Fruit fly (Drosophila melanogaster): Measurements from ENCODE around the gene Flad2.

Flad2 gene

DNA sequence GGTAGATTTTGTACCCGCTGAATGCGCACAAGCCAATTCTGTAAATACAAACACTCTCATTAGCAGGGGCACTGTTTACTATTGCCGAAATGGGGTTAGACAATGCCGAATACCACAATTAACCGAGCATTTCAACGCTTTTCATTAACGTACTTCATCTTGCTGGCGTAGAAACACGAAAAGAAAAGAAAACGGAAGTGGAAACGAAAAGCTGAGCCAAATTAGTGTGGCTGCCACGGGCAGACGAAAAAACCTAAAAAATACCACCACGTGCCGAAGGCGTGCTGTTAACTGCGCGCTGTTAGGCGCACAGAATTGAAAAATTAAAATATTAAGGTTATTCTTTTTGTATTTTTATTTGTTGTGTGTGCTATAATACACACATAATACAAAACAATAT is 17.4 kb upstream of the Flad2 start, which contains the start of gene RpL24:
TSS of gene RpL24 (minus strand) at position 229 of the 400 bp plus-strand sequence.
- no peak for TF ChIP-seq N (GFP tag; optimal IDR thresholded peaks at IDR 0.05)
- TF ChIP-seq pan (optimal IDR thresholded peaks at IDR 0.05) = no peak
- TF ChIP-seq dmrt93B (GFP tag; optimal IDR thresholded peaks at IDR 0.05) = peak; percentile 87
- no peak for TF ChIP-seq Abd-B (GFP tag; optimal IDR thresholded peaks at IDR 0.05)
- TF ChIP-seq h (GFP tag; optimal IDR thresholded peaks at IDR 0.05) = peak; percentile 91
- TF ChIP-seq br (GFP tag; optimal IDR thresholded peaks at IDR 0.05) = peak; percentile 90
- peak; percentile 83 for TF ChIP-seq fru (GFP tag; optimal IDR thresholded peaks at IDR 0.05)
- TF ChIP-seq CG32264 (GFP tag; optimal IDR thresholded peaks at IDR 0.05) = peak; percentile 63
- peak; percentile 74 for TF ChIP-seq psq (GFP tag; optimal IDR thresholded peaks at IDR 0.05)
- no peak for TF ChIP-seq jim (GFP tag; optimal IDR thresholded peaks at IDR 0.05)
- peak; percentile 69 for TF ChIP-seq ey (GFP tag; optimal IDR thresholded peaks at IDR 0.05)
- TF ChIP-seq sage (GFP tag; optimal IDR thresholded peaks at IDR 0.05) = peak; percentile 87
- TF ChIP-seq Hr83 (GFP tag; optimal IDR thresholded peaks at IDR 0.05; ENCODE audit: poor library complexity, severe bottlenecking) = peak; percentile 92
- TF ChIP-seq OdsH (GFP tag; optimal IDR thresholded peaks at IDR 0.05) = peak; percentile 87
- no peak for TF ChIP-seq Dif (GFP tag; optimal IDR thresholded peaks at IDR 0.05; ENCODE audit: partially characterized antibody)
- TF ChIP-seq dsf (GFP tag; optimal IDR thresholded peaks at IDR 0.05; ENCODE audit: borderline replicate concordance) = peak; percentile 27
- peak; percentile 53 to 82 for TF ChIP-seq foxo (GFP tag; optimal IDR thresholded peaks at IDR 0.05)
- TF ChIP-seq dl (GFP tag; optimal IDR thresholded peaks at IDR 0.05; ENCODE audit: insufficient read depth in 1 of 2, partially characterized antibody in 2 of 2) = no peak
- TF ChIP-seq Rel (GFP tag; optimal IDR thresholded peaks at IDR 0.05) = peak; percentile 61
- TF ChIP-seq Rel (tag; optimal IDR thresholded peaks at IDR 0.05) = peak; percentile 69
- TF ChIP-seq sv (GFP tag; optimal IDR thresholded peaks at IDR 0.05) = peak; percentile 89
- TF ChIP-seq tai (GFP tag; optimal IDR thresholded peaks at IDR 0.05) = no peak
- no peak for TF ChIP-seq GATAd (GFP tag; optimal IDR thresholded peaks at IDR 0.05)
- TF ChIP-seq brk (GFP tag; optimal IDR thresholded peaks at IDR 0.05) = no peak
- no peak for TF ChIP-seq CrebA (GFP tag; optimal IDR thresholded peaks at IDR 0.05; ENCODE audit: borderline replicate concordance)
- no peak for TF ChIP-seq Hnf4 (GFP tag; optimal IDR thresholded peaks at IDR 0.05)
- TF ChIP-seq Vsx2 (GFP tag; optimal IDR thresholded peaks at IDR 0.05; ENCODE audit: partially characterized antibody) = no peak
- peak; percentile 53 for TF ChIP-seq woc (GFP tag; optimal IDR thresholded peaks at IDR 0.05)
- TF ChIP-seq Jra (GFP tag; optimal IDR thresholded peaks at IDR 0.05) = no peak
- TF ChIP-seq Myc (optimal IDR thresholded peaks at IDR 0.05) = peak; percentile 77
- TF ChIP-seq lola (GFP tag; optimal IDR thresholded peaks at IDR 0.05) = no peak
- TF ChIP-seq Sp1 (GFP tag; optimal IDR thresholded peaks at IDR 0.05) = peak; percentile 91
- TF ChIP-seq HLH106 (tag; optimal IDR thresholded peaks at IDR 0.05) = peak; percentile 76
- peak; percentile 93 for TF ChIP-seq CG9705 (GFP tag; optimal IDR thresholded peaks at IDR 0.05)
- peak; percentile 96 for TF ChIP-seq rgr (GFP tag; optimal IDR thresholded peaks at IDR 0.05)
- peak; percentile 75 for TF ChIP-seq Mio (GFP tag; optimal IDR thresholded peaks at IDR 0.05)
- TF ChIP-seq Hr78 (GFP tag; optimal IDR thresholded peaks at IDR 0.05) = no peak
- no peak for TF ChIP-seq usp (GFP tag; optimal IDR thresholded peaks at IDR 0.05)
- TF ChIP-seq Dfd (GFP tag; optimal IDR thresholded peaks at IDR 0.05) = no peak

DNA sequence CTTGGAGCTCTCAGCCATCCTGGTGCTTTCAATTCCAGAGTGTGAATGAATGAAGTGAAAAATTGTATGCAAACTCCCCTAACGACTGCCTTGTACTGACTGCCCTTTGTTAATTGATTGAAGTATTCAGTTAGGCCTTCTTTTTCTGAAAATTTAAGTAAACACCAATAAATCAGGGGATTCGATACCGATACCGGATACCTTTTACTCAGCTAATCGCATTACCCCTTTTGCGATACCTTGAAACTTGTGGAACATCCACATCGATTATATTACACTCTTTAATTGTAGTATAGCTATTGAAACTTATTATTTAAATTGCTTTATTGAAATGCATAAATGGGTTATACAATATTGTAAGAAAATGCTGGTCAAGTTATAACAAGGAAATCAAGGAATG is 16.2 kb upstream of the Flad2 start, which contains the start of gene CG16957:
TSS of gene CG16957 (minus strand) at position 101 of the 400 bp plus-strand sequence.
- TF ChIP-seq Dfd (GFP tag; optimal IDR thresholded peaks at IDR 0.05) = no peak
- TF ChIP-seq dsf (GFP tag; optimal IDR thresholded peaks at IDR 0.05; ENCODE audit: borderline replicate concordance) = no peak
- no peak for TF ChIP-seq HLH106 (tag; optimal IDR thresholded peaks at IDR 0.05)
- TF ChIP-seq Jra (GFP tag; optimal IDR thresholded peaks at IDR 0.05) = no peak
- TF ChIP-seq dl (GFP tag; optimal IDR thresholded peaks at IDR 0.05; ENCODE audit: insufficient read depth in 1 of 2, partially characterized antibody in 2 of 2) = no peak
- TF ChIP-seq N (GFP tag; optimal IDR thresholded peaks at IDR 0.05) = no peak
- no peak for TF ChIP-seq GATAd (GFP tag; optimal IDR thresholded peaks at IDR 0.05)
- no peak for TF ChIP-seq ey (GFP tag; optimal IDR thresholded peaks at IDR 0.05)
- no peak for TF ChIP-seq Hr78 (GFP tag; optimal IDR thresholded peaks at IDR 0.05)
- TF ChIP-seq tai (GFP tag; optimal IDR thresholded peaks at IDR 0.05) = no peak
- no peak for TF ChIP-seq Myc (optimal IDR thresholded peaks at IDR 0.05)
- no peak for TF ChIP-seq foxo (GFP tag; optimal IDR thresholded peaks at IDR 0.05)
- TF ChIP-seq Abd-B (GFP tag; optimal IDR thresholded peaks at IDR 0.05) = no peak
- no peak for TF ChIP-seq h (GFP tag; optimal IDR thresholded peaks at IDR 0.05)
- TF ChIP-seq Rel (GFP tag; optimal IDR thresholded peaks at IDR 0.05) = no peak
- TF ChIP-seq Rel (tag; optimal IDR thresholded peaks at IDR 0.05) = no peak
- no peak for TF ChIP-seq Hnf4 (GFP tag; optimal IDR thresholded peaks at IDR 0.05)
- no peak for TF ChIP-seq psq (GFP tag; optimal IDR thresholded peaks at IDR 0.05)
- TF ChIP-seq brk (GFP tag; optimal IDR thresholded peaks at IDR 0.05) = no peak
- no peak for TF ChIP-seq Hr83 (GFP tag; optimal IDR thresholded peaks at IDR 0.05; ENCODE audit: poor library complexity, severe bottlenecking)
